Worm (Caenorhabditis elegans) whole organism, mixed stage, embryonic: Measurements from ENCODE around the gene Y37E11AM.4.

Source experiments
- blmp-1 ChIP-seq: fragments of 150-350 bp; optimal IDR thresholded peaks from 2 replicates; lab custom pipeline; 2014; ENCODE audit warnings: missing biosample characterization, missing genetic modification characterization
- cnd-1 ChIP-seq: fragments of 200-800 bp; sonication (Bioruptor generic); optimal IDR thresholded peaks from 2 replicates; lab custom pipeline; 2018; ENCODE audit warnings: mild to moderate bottlenecking, missing genetic modification characterization, missing compliant biosample characterization
- elt-3 ChIP-seq: fragments of 150-350 bp; optimal IDR thresholded peaks from 2 replicates; lab custom pipeline; 2014; ENCODE audit warnings: missing biosample characterization, missing genetic modification characterization
- lin-13 ChIP-seq: fragments of 150-350 bp; optimal IDR thresholded peaks from 2 replicates; lab custom pipeline; 2014; ENCODE audit warnings: missing biosample characterization, missing genetic modification characterization
- mab-5 ChIP-seq: fragments of 150-350 bp; optimal IDR thresholded peaks from 2 replicates; lab custom pipeline; 2014; ENCODE audit warnings: missing biosample characterization, missing genetic modification characterization
- nhr-12 ChIP-seq: fragments of 150-350 bp; optimal IDR thresholded peaks from 2 replicates; lab custom pipeline; 2014; ENCODE audit warnings: missing biosample characterization, missing genetic modification characterization
- nhr-76 ChIP-seq: sonication (generic microtip); optimal IDR thresholded peaks from 2 replicates; lab custom pipeline; 2017; ENCODE audit warnings: missing biosample characterization, missing genetic modification characterization
- sem-2 ChIP-seq: fragments of 200-800 bp; sonication (Bioruptor generic); optimal IDR thresholded peaks from 2 replicates; lab custom pipeline; 2018; ENCODE audit warnings: mild to moderate bottlenecking, missing genetic modification characterization, missing compliant biosample characterization
- snpc-4 ChIP-seq: fragments of 150-350 bp; optimal IDR thresholded peaks from 2 replicates; lab custom pipeline; 2014; ENCODE audit warnings: missing biosample characterization, missing genetic modification characterization
- tbx-8 ChIP-seq: fragments of 200-800 bp; sonication (Bioruptor generic); optimal IDR thresholded peaks from 2 replicates; lab custom pipeline; 2018; ENCODE audit warnings: mild to moderate bottlenecking, missing genetic modification characterization, moderate library complexity, missing compliant biosample characterization
- unc-39 ChIP-seq: fragments of 150-350 bp; optimal IDR thresholded peaks from 2 replicates; lab custom pipeline; 2014; ENCODE audit warnings: missing biosample characterization, missing genetic modification characterization
- unc-62 ChIP-seq: fragments of 150-350 bp; optimal IDR thresholded peaks from 2 replicates; lab custom pipeline; 2014; ENCODE audit warnings: missing biosample characterization, missing genetic modification reagents, missing genetic modification characterization
- ztf-11 ChIP-seq: fragments of 150-350 bp; optimal IDR thresholded peaks from 2 replicates; lab custom pipeline; 2014; ENCODE audit warnings: missing biosample characterization, missing genetic modification characterization

- TF ChIP-seq mab-5 (tag; lab: Kevin White, UChicago) = no peak
- TF ChIP-seq unc-39 (tag; lab: Kevin White, UChicago) = no peak
- no peak for TF ChIP-seq nhr-12
- TF ChIP-seq elt-3 (tag; lab: Kevin White, UChicago) = no peak
- TF ChIP-seq nhr-76 (tag; lab: Kevin White, UChicago) = no peak
- TF ChIP-seq snpc-4 = no peak
- no peak for TF ChIP-seq ztf-11 (tag; lab: Kevin White, UChicago)
- no peak for TF ChIP-seq unc-62 (GFP tag; lab: Kevin White, UChicago)
- no peak for TF ChIP-seq lin-13 (tag; lab: Kevin White, UChicago)
- TF ChIP-seq sem-2 (GFP tag; lab: Kevin White, UChicago) = no peak
- no peak for TF ChIP-seq tbx-8 (GFP tag; lab: Kevin White, UChicago)
- TF ChIP-seq cnd-1 (tag; lab: Kevin White, UChicago) = no peak
- no peak for TF ChIP-seq blmp-1 (tag; lab: Kevin White, UChicago)
Observed at ce11 chrIV:3698201-3698600, 24.4 kb downstream of the Y37E11AM.4 start, which contains the start of gene Y37E11AL.2.
